Worm (Caenorhabditis elegans) whole organism, L2 larva: Measurements from ENCODE around the gene H29C22.1.

Experiments used
- crh-2 ChIP-seq: sonication (generic microtip); optimal IDR thresholded peaks from 2 replicates; lab custom pipeline; 2017; ENCODE audit warnings: missing biosample characterization, missing genetic modification characterization
- egl-27 ChIP-seq: sonication (generic microtip); optimal IDR thresholded peaks from 3 replicates; lab custom pipeline; 2017; ENCODE audit warnings: missing biosample characterization, missing genetic modification reagents, missing genetic modification characterization
- lin-11 ChIP-seq: fragments of 150-350 bp; sonication (generic microtip); optimal IDR thresholded peaks from 2 replicates; lab custom pipeline; 2014; ENCODE audit warnings: missing biosample characterization, missing genetic modification characterization, inconsistent platforms, mixed read lengths
- lin-39 ChIP-seq: fragments of 150-350 bp; optimal IDR thresholded peaks from 2 replicates; lab custom pipeline; 2014; ENCODE audit warnings: missing biosample characterization, missing genetic modification reagents, missing genetic modification characterization
- mdl-1 ChIP-seq, 2 experiments: fragments of 150-350 bp in 1 of 2; sonication (generic microtip) in 1 of 2; optimal IDR thresholded peaks; 2 replicates each; lab custom pipeline; 2017; ENCODE audit warnings: missing biosample characterization in 2 of 2, missing genetic modification characterization in 2 of 2
- nhr-10 ChIP-seq: sonication (generic microtip); optimal IDR thresholded peaks from 2 replicates; lab custom pipeline; 2017; ENCODE audit warnings: missing biosample characterization, missing genetic modification characterization
- skn-1 ChIP-seq: sonication (generic microtip); optimal IDR thresholded peaks from 2 replicates; lab custom pipeline; 2017; ENCODE audit warnings: missing biosample characterization, missing genetic modification characterization
- unc-39 ChIP-seq: fragments of 150-350 bp; optimal IDR thresholded peaks from 2 replicates; lab custom pipeline; 2014; ENCODE audit warnings: missing biosample characterization, missing genetic modification characterization
- zag-1 ChIP-seq: fragments of 150-350 bp; optimal IDR thresholded peaks from 2 replicates; lab custom pipeline; 2014; ENCODE audit warnings: missing biosample characterization, missing genetic modification characterization
- ztf-1 ChIP-seq: fragments of 200-800 bp; sonication (Bioruptor generic); conservative IDR thresholded peaks from 2 replicates; pipeline ENCODE4 v1.3.6; 2022; ENCODE audit warnings: missing genetic modification characterization, missing compliant biosample characterization
- ztf-4 ChIP-seq: fragments of 150-350 bp; optimal IDR thresholded peaks from 2 replicates; lab custom pipeline; 2014; ENCODE audit warnings: missing biosample characterization, missing genetic modification characterization

ce11 chrX:9302763-9303162 is 8.4 kb downstream of the H29C22.1 start:
- TF ChIP-seq skn-1 (tag; lab: Kevin White, UChicago) (no peak), ztf-4 (no peak), egl-27 (no peak), zag-1 (tag; lab: Kevin White, UChicago) (no peak), mdl-1 (tag; optimal IDR thresholded peaks at IDR 0.05; lab: Kevin White, UChicago) (no peak), unc-39 (tag; lab: Kevin White, UChicago) (no peak), nhr-10 (no peak), crh-2 (tag; lab: Kevin White, UChicago) (no peak), ztf-1 (GFP tag; lab: Robert Waterston, UW) (no peak), lin-39 (tag; lab: Kevin White, UChicago) (no peak), lin-11 (tag; lab: Kevin White, UChicago) (no peak)
